Worm (Caenorhabditis elegans) whole organism, L4 larva: ENCODE measurements around the gene mel-46.
A peak's percentile ranks its signal among the peaks of the same experiment; 100 is the strongest.

Source experiments
- D1046.2 ChIP-seq: fragments of 200-800 bp; sonication (Bioruptor generic); IDR thresholded peaks from 2 replicates; pipeline ENCODE4 v1.3.6; 2022; ENCODE audit warnings: missing genetic modification characterization, missing compliant biosample characterization
- F37D6.2 ChIP-seq: sonication (generic microtip); optimal IDR thresholded peaks from 2 replicates; lab custom pipeline; 2016; ENCODE audit warnings: mild to moderate bottlenecking, missing genetic modification characterization, missing compliant biosample characterization
- F49E8.2 ChIP-seq: sonication (generic microtip); optimal IDR thresholded peaks from 2 replicates; lab custom pipeline; 2016; ENCODE audit warnings: missing compliant biosample characterization, mild to moderate bottlenecking, missing genetic modification characterization, borderline replicate concordance
- R02D3.7 ChIP-seq: fragments of 150-350 bp; sonication (generic microtip); optimal IDR thresholded peaks from 3 replicates; lab custom pipeline; 2014; ENCODE audit warnings: missing biosample characterization, missing genetic modification characterization
- Y48G9A.11 ChIP-seq: fragments of 200-800 bp; sonication (Bioruptor generic); IDR thresholded peaks from 2 replicates; pipeline ENCODE4 v1.3.6; 2022; ENCODE audit warnings: missing genetic modification reagents, missing genetic modification characterization, missing compliant biosample characterization
- Y75B8A.6 ChIP-seq: fragments of 200-800 bp; sonication (Bioruptor generic); IDR thresholded peaks from 2 replicates; pipeline ENCODE4 v1.3.6; 2022; ENCODE audit warnings: missing genetic modification reagents, missing genetic modification characterization, missing compliant biosample characterization
- ZK546.5 ChIP-seq, 2 experiments: sonication (generic microtip); optimal IDR thresholded peaks; 2 replicates each; lab custom pipeline; 2017; ENCODE audit warnings: missing biosample characterization in 2 of 2, missing genetic modification characterization in 2 of 2
- ama-1 ChIP-seq: fragments of 150-350 bp; optimal IDR thresholded peaks from 2 replicates; lab custom pipeline; 2014; ENCODE audit warnings: inconsistent platforms, mixed read lengths
- arid-1 ChIP-seq: fragments of 200-800 bp; sonication (Bioruptor generic); conservative IDR thresholded peaks from 2 replicates; pipeline ENCODE4 v1.3.6; 2022; ENCODE audit warnings: missing genetic modification reagents, missing genetic modification characterization, missing compliant biosample characterization
- attf-4 ChIP-seq: sonication (generic microtip); optimal IDR thresholded peaks from 3 replicates; lab custom pipeline; 2017; ENCODE audit warnings: missing biosample characterization, missing genetic modification characterization
- ceh-44 ChIP-seq: fragments of 200-800 bp; sonication (Bioruptor generic); IDR thresholded peaks from 2 replicates; pipeline ENCODE4 v1.3.6; 2022; ENCODE audit warnings: missing genetic modification reagents, missing genetic modification characterization, missing compliant biosample characterization
- ceh-82 ChIP-seq: sonication (generic microtip); optimal IDR thresholded peaks from 2 replicates; lab custom pipeline; 2017; ENCODE audit warnings: missing biosample characterization, missing genetic modification characterization
- cey-2 ChIP-seq: sonication (generic microtip); optimal IDR thresholded peaks from 3 replicates; lab custom pipeline; 2017; ENCODE audit warnings: missing genetic modification characterization, mild to moderate bottlenecking, missing compliant biosample characterization, antibody characterized with exemption, borderline replicate concordance; ENCODE audit not compliant: insufficient read depth
- daf-12 ChIP-seq: fragments of 150-350 bp; optimal IDR thresholded peaks from 2 replicates; lab custom pipeline; 2014; ENCODE audit warnings: missing biosample characterization, missing genetic modification reagents, missing genetic modification characterization
- daf-16 ChIP-seq, 3 experiments: sonication (generic microtip); optimal IDR thresholded peaks; 2 replicates each; lab custom pipeline; 2016 to 2017; ENCODE audit warnings: missing genetic modification characterization in 3 of 3, missing genetic modification reagents in 3 of 3, mild to moderate bottlenecking in 2 of 3, missing compliant biosample characterization in 2 of 3, missing biosample characterization in 1 of 3, moderate library complexity in 1 of 3
- daf-8 ChIP-seq: fragments of 200-800 bp; sonication (Bioruptor generic); IDR thresholded peaks from 2 replicates; pipeline ENCODE4 v1.3.6; 2022; ENCODE audit warnings: missing genetic modification characterization, missing compliant biosample characterization
- dmd-6 ChIP-seq: fragments of 200-800 bp; sonication (Bioruptor generic); IDR thresholded peaks from 2 replicates; pipeline ENCODE4 v1.3.6; 2022; ENCODE audit warnings: missing genetic modification reagents, missing genetic modification characterization, missing compliant biosample characterization
- egl-27 ChIP-seq: sonication (generic microtip); optimal IDR thresholded peaks from 3 replicates; lab custom pipeline; 2017; ENCODE audit warnings: missing biosample characterization, missing genetic modification reagents, missing genetic modification characterization
- fkh-10 ChIP-seq: fragments of 150-350 bp; optimal IDR thresholded peaks from 2 replicates; lab custom pipeline; 2014; ENCODE audit warnings: missing biosample characterization, missing genetic modification reagents, missing genetic modification characterization
- gei-8 ChIP-seq: fragments of 200-800 bp; sonication (Bioruptor generic); optimal IDR thresholded peaks from 2 replicates; lab custom pipeline; 2018; ENCODE audit warnings: mild to moderate bottlenecking, missing genetic modification characterization, missing compliant biosample characterization
- hif-1 ChIP-seq, 2 experiments: sonication (generic microtip); optimal IDR thresholded peaks; 2 replicates each; lab custom pipeline; 2016 to 2017; ENCODE audit warnings: missing compliant biosample characterization in 2 of 2, missing genetic modification characterization in 2 of 2, missing genetic modification reagents in 2 of 2, missing genotype in 2 of 2, mild to moderate bottlenecking in 1 of 2
- hlh-11 ChIP-seq: fragments of 200-800 bp; sonication (Bioruptor generic); optimal IDR thresholded peaks from 2 replicates; lab custom pipeline; 2018; ENCODE audit warnings: mild to moderate bottlenecking, missing genetic modification characterization, missing compliant biosample characterization
- hlh-30 ChIP-seq: sonication (generic microtip); optimal IDR thresholded peaks from 2 replicates; lab custom pipeline; 2017; ENCODE audit warnings: antibody characterized with exemption, mild to moderate bottlenecking, missing genetic modification characterization, missing compliant biosample characterization; ENCODE audit not compliant: insufficient read depth
- hmg-1.1 ChIP-seq: fragments of 200-800 bp; sonication (Bioruptor generic); IDR thresholded peaks from 2 replicates; pipeline ENCODE4 v1.3.6; 2022; ENCODE audit warnings: missing genetic modification reagents, missing genetic modification characterization, missing compliant biosample characterization
- lin-13 ChIP-seq: fragments of 150-350 bp; optimal IDR thresholded peaks from 2 replicates; lab custom pipeline; 2014; ENCODE audit warnings: missing biosample characterization, missing genetic modification reagents, missing genetic modification characterization
- lsy-2 ChIP-seq, 2 experiments: fragments of 150-350 bp in 1 of 2; sonication (generic microtip) in 1 of 2; optimal IDR thresholded peaks; 2 replicates each; lab custom pipeline; 2014 to 2017; ENCODE audit warnings: missing biosample characterization in 2 of 2, missing genetic modification characterization in 2 of 2
- madf-9 ChIP-seq: fragments of 200-800 bp; sonication (Bioruptor generic); conservative IDR thresholded peaks from 2 replicates; pipeline ENCODE4 v1.3.6; 2022; ENCODE audit warnings: missing genetic modification reagents, missing genetic modification characterization, missing compliant biosample characterization
- mdl-1 ChIP-seq, 2 experiments: fragments of 150-350 bp in 1 of 2; sonication (generic microtip) in 1 of 2; optimal IDR thresholded peaks; 2 replicates each; lab custom pipeline; 2014 to 2017; ENCODE audit warnings: missing biosample characterization in 2 of 2, missing genetic modification characterization in 2 of 2
- mdt-29 ChIP-seq: fragments of 200-800 bp; sonication (Bioruptor generic); IDR thresholded peaks from 2 replicates; pipeline ENCODE4 v1.3.6; 2022; ENCODE audit warnings: missing genetic modification reagents, missing genetic modification characterization, missing compliant biosample characterization
- mep-1 ChIP-seq: fragments of 150-350 bp; sonication (generic microtip); optimal IDR thresholded peaks from 3 replicates; lab custom pipeline; 2014; ENCODE audit warnings: missing biosample characterization, missing genetic modification characterization
- mes-2 ChIP-seq: sonication (generic microtip); optimal IDR thresholded peaks from 2 replicates; lab custom pipeline; 2016; ENCODE audit warnings: missing genotype, mild to moderate bottlenecking, missing genetic modification characterization, missing compliant biosample characterization; ENCODE audit not compliant: poor library complexity, severe bottlenecking
- nhr-102 ChIP-seq: sonication (generic microtip); optimal IDR thresholded peaks from 2 replicates; lab custom pipeline; 2016; ENCODE audit warnings: mild to moderate bottlenecking, missing genetic modification characterization, moderate library complexity, missing compliant biosample characterization
- nhr-11 ChIP-seq: fragments of 150-350 bp; optimal IDR thresholded peaks from 2 replicates; lab custom pipeline; 2014; ENCODE audit warnings: missing biosample characterization, missing genetic modification characterization
- nhr-41 ChIP-seq: fragments of 200-800 bp; sonication (Bioruptor generic); IDR thresholded peaks from 2 replicates; pipeline ENCODE4 v1.3.6; 2022; ENCODE audit warnings: missing genetic modification reagents, missing genetic modification characterization, missing compliant biosample characterization
- nhr-42 ChIP-seq: fragments of 200-800 bp; sonication (Bioruptor generic); IDR thresholded peaks from 2 replicates; pipeline ENCODE4 v1.3.6; 2022; ENCODE audit warnings: missing genetic modification characterization, missing compliant biosample characterization
- nhr-6 ChIP-seq: fragments of 150-350 bp; optimal IDR thresholded peaks from 2 replicates; lab custom pipeline; 2014; ENCODE audit warnings: missing biosample characterization, missing genetic modification characterization
- nhr-76 ChIP-seq: fragments of 150-350 bp; optimal IDR thresholded peaks from 2 replicates; lab custom pipeline; 2014; ENCODE audit warnings: missing biosample characterization, missing genetic modification characterization
- pha-4 ChIP-seq, 2 experiments: fragments of 150-350 bp in 1 of 2; fragments of 200-800 bp in 1 of 2; sonication (Bioruptor generic) in 1 of 2; IDR thresholded peaks in 1 of 2; optimal IDR thresholded peaks in 1 of 2; 2 replicates each; pipeline versions ENCODE4 v1.3.6 to Lab custom; 2014 to 2022; ENCODE audit warnings: missing genetic modification characterization in 2 of 2, missing genetic modification reagents in 2 of 2, missing biosample characterization in 1 of 2, missing compliant biosample characterization in 1 of 2
- php-3 ChIP-seq: fragments of 200-800 bp; sonication (Bioruptor generic); IDR thresholded peaks from 2 replicates; pipeline ENCODE4 v1.3.6; 2022; ENCODE audit warnings: missing genetic modification reagents, missing genetic modification characterization, missing compliant biosample characterization
- rbr-2 ChIP-seq: sonication (generic microtip); optimal IDR thresholded peaks from 2 replicates; lab custom pipeline; 2016; ENCODE audit warnings: missing genotype, missing genetic modification characterization, missing compliant biosample characterization
- sdz-12 ChIP-seq: fragments of 200-800 bp; sonication (Bioruptor generic); optimal IDR thresholded peaks from 2 replicates; lab custom pipeline; 2018; ENCODE audit warnings: mild to moderate bottlenecking, missing genetic modification characterization, missing compliant biosample characterization
- snpc-1.2 ChIP-seq: fragments of 200-800 bp; sonication (Bioruptor generic); IDR thresholded peaks from 2 replicates; pipeline ENCODE4 v1.3.6; 2022; ENCODE audit warnings: missing genetic modification reagents, missing genetic modification characterization, missing compliant biosample characterization
- spr-3 ChIP-seq: fragments of 200-800 bp; sonication (Bioruptor generic); optimal IDR thresholded peaks from 2 replicates; lab custom pipeline; 2018; ENCODE audit warnings: mild to moderate bottlenecking, missing genetic modification characterization, missing compliant biosample characterization
- tag-97 ChIP-seq: fragments of 200-800 bp; sonication (Bioruptor generic); IDR thresholded peaks from 2 replicates; pipeline ENCODE4 v1.3.6; 2022; ENCODE audit warnings: missing genetic modification characterization, missing compliant biosample characterization
- tra-1 ChIP-seq: fragments of 200-800 bp; sonication (Bioruptor generic); IDR thresholded peaks from 2 replicates; pipeline ENCODE4 v1.3.6; 2022; ENCODE audit warnings: missing genetic modification reagents, missing genetic modification characterization, missing compliant biosample characterization
- vab-7 ChIP-seq: fragments of 200-800 bp; sonication (Bioruptor generic); IDR thresholded peaks from 2 replicates; pipeline ENCODE4 v1.3.6; 2022; ENCODE audit warnings: missing genetic modification reagents, missing genetic modification characterization, missing compliant biosample characterization
- zfp-2 ChIP-seq: sonication (generic microtip); optimal IDR thresholded peaks from 2 replicates; lab custom pipeline; 2016; ENCODE audit warnings: mild to moderate bottlenecking, missing genetic modification characterization, missing compliant biosample characterization
- zfp-3 ChIP-seq: fragments of 200-800 bp; sonication (Bioruptor generic); conservative IDR thresholded peaks from 2 replicates; pipeline ENCODE4 v1.3.6; 2022; ENCODE audit warnings: missing genetic modification reagents, missing genetic modification characterization, missing compliant biosample characterization
- zip-2 ChIP-seq: fragments of 150-350 bp; optimal IDR thresholded peaks from 2 replicates; lab custom pipeline; 2014; ENCODE audit warnings: missing biosample characterization, missing genetic modification characterization

Gene mel-46

ce11 chrIV:16865487-16865886 is 2.2 kb upstream of the mel-46 start, which contains the start of gene gtsf-1 (continued):
- TF ChIP-seq nhr-6 (tag; lab: Kevin White, UChicago) (peak; percentile 80), gei-8 (no peak), nhr-11 (tag; lab: Kevin White, UChicago) (peak; percentile 45), mes-2 (tag; lab: Kevin White, UChicago) (peak; percentile 94), zfp-3 (GFP tag; lab: Robert Waterston, UW) (0 out of 2 replicates have a peak, but pooled peaks have one; percentile 59), pha-4 (GFP tag; IDR thresholded peaks at IDR 0.05; lab: Robert Waterston, UW) (no peak), pha-4 (tag; optimal IDR thresholded peaks at IDR 0.05; lab: Kevin White, UChicago) (no peak), attf-4 (tag; lab: Kevin White, UChicago) (no peak), mdt-29 (GFP tag; lab: Robert Waterston, UW) (peak; percentile 59), F49E8.2 (peak; percentile 60), Y75B8A.6 (GFP tag; lab: Robert Waterston, UW) (no peak), nhr-102 (peak; percentile 57), zip-2 (tag; lab: Kevin White, UChicago) (no peak), daf-12 (no peak), lsy-2 (tag; optimal IDR thresholded peaks at IDR 0.05; lab: Kevin White, UChicago) (peak; percentile 49 to 88), vab-7 (GFP tag; lab: Robert Waterston, UW) (peak; percentile 60), mdl-1 (tag; optimal IDR thresholded peaks at IDR 0.05; lab: Kevin White, UChicago) (peak in 1 of 2 experiments; percentile 22), ama-1 (lab: Kevin White, UChicago) (peak; percentile 58), zfp-2 (tag; lab: Kevin White, UChicago) (no peak), F37D6.2 (peak; percentile 13), nhr-41 (GFP tag; lab: Robert Waterston, UW) (no peak), nhr-76 (tag; lab: Kevin White, UChicago) (no peak), D1046.2 (0 out of 2 replicates have a peak, but pooled peaks have one; percentile 64), Y48G9A.11 (GFP tag; lab: Robert Waterston, UW) (peak; percentile 67), tra-1 (no peak), mep-1 (tag; lab: Kevin White, UChicago) (peak; percentile 88), egl-27 (tag; lab: Kevin White, UChicago) (no peak), lin-13 (peak; percentile 80), fkh-10 (GFP tag; lab: Kevin White, UChicago) (peak; percentile 28), ZK546.5 (tag; optimal IDR thresholded peaks at IDR 0.05; lab: Kevin White, UChicago) (no peak), R02D3.7 (peak; percentile 98), spr-3 (peak; percentile 16), daf-8 (GFP tag; lab: Robert Waterston, UW) (no peak), hlh-30 (tag; lab: Kevin White, UChicago) (peak; percentile 33), rbr-2 (tag; lab: Kevin White, UChicago) (peak; percentile 69), daf-16 (GFP tag; optimal IDR thresholded peaks at IDR 0.05; lab: Kevin White, UChicago) (no peak), daf-16 (tag; optimal IDR thresholded peaks at IDR 0.05; lab: Kevin White, UChicago) (peak; percentile 48), cey-2 (tag; lab: Kevin White, UChicago) (no peak), hif-1 (tag; optimal IDR thresholded peaks at IDR 0.05; lab: Kevin White, UChicago) (peak in 1 of 2 experiments; percentile 62), dmd-6 (GFP tag; lab: Robert Waterston, UW) (peak; percentile 59; the same call in 1 of the 2 replicates), ceh-44 (GFP tag; lab: Robert Waterston, UW) (0 out of 2 replicates have a peak, but pooled peaks have one; percentile 24), tag-97 (no peak), madf-9 (0 out of 2 replicates have a peak, but pooled peaks have one; percentile 10), php-3 (0 out of 2 replicates have a peak, but pooled peaks have one; percentile 37), nhr-42 (no peak; the same call in 1 of the 2 replicates), arid-1 (GFP tag; lab: Robert Waterston, UW) (peak; percentile 89), sdz-12 (GFP tag; lab: Kevin White, UChicago) (no peak), hlh-11 (no peak), snpc-1.2 (GFP tag; lab: Robert Waterston, UW) (peak; percentile 93), hmg-1.1 (GFP tag; lab: Robert Waterston, UW) (peak; percentile 77), ceh-82 (no peak)
